Fruit fly (Drosophila melanogaster): ENCODE measurements around the gene vkg.

The vkg gene

dm6 chr2L:5044361-5044891 lies 16.4 kb upstream of the vkg start, which contains the start of gene CG31650:
Gene CG31650 (minus strand): TSS chr2L:5044712.
- TF ChIP-seq Mnt (GFP tag; optimal IDR thresholded peaks at IDR 0.05) (no peak), tj (GFP tag; optimal IDR thresholded peaks at IDR 0.05) (no peak), toe (GFP tag; optimal IDR thresholded peaks at IDR 0.05) (no peak), CG11617 (GFP tag; optimal IDR thresholded peaks at IDR 0.05) (no peak), Clk (GFP tag; optimal IDR thresholded peaks at IDR 0.05) (no peak), Crg-1 (GFP tag; optimal IDR thresholded peaks at IDR 0.05) (no peak), pad (GFP tag; optimal IDR thresholded peaks at IDR 0.05) (no peak), cic (GFP tag; optimal IDR thresholded peaks at IDR 0.05) (no peak), CG14711 (tag; optimal IDR thresholded peaks at IDR 0.05) (no peak), CG7045 (GFP tag; optimal IDR thresholded peaks at IDR 0.05) (no peak), ovo (GFP tag; optimal IDR thresholded peaks at IDR 0.05) (no peak), CG1620 (GFP tag; optimal IDR thresholded peaks at IDR 0.05) (no peak), cnc (optimal IDR thresholded peaks at IDR 0.05) (no peak), Hr96 (GFP tag; optimal IDR thresholded peaks at IDR 0.05) (no peak), CG33017 (tag; optimal IDR thresholded peaks at IDR 0.05) (no peak)

DNA sequence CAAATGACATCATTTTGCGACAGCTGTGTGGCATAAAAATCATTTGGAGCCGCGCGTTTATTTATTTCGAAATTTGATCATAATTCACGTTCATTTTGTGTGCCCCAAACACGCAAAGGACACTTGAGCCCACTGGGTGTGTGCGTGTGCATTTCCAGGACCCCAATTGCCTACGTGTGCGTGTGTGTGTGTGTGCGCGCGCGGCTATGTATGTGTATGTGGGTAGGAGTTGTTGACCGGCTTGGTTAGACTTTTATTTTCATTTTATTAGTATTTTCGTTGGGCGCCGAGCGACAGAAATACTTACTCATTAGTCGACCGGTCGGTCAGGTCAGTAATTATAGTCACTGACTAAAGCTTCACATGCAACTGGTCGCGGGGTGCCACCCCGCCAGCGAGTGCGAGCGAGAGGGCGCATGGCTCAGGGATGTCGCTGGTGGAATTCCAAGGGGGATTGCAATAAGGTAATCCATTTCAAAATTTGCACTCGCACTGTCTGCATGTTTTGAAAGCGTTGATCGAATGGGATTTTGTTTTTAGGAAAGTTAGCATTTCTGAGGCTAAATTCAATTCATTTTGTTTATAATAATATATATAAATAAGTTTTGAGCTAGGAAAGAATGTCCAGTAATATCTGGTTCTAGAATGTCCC lies 15.6 kb upstream of the vkg start:
- TF ChIP-seq tj (GFP tag; optimal IDR thresholded peaks at IDR 0.05) (no peak), CG14711 (tag; optimal IDR thresholded peaks at IDR 0.05) (peak; percentile 22), Clk (GFP tag; optimal IDR thresholded peaks at IDR 0.05) (no peak), Mnt (GFP tag; optimal IDR thresholded peaks at IDR 0.05) (peak; percentile 12), bab1 (GFP tag; optimal IDR thresholded peaks at IDR 0.05) (no peak), CG33017 (tag; optimal IDR thresholded peaks at IDR 0.05) (no peak), cnc (optimal IDR thresholded peaks at IDR 0.05) (no peak), toe (GFP tag; optimal IDR thresholded peaks at IDR 0.05) (no peak), CG7101 (tag; optimal IDR thresholded peaks at IDR 0.05) (peak; percentile 6), kay (GFP tag; ENCODE audit: borderline replicate concordance) (no peak), CG11617 (GFP tag; optimal IDR thresholded peaks at IDR 0.05) (no peak), CG7045 (GFP tag; optimal IDR thresholded peaks at IDR 0.05) (peak; percentile 59), cic (GFP tag; optimal IDR thresholded peaks at IDR 0.05) (no peak), ovo (GFP tag; optimal IDR thresholded peaks at IDR 0.05) (no peak), Hr96 (GFP tag; optimal IDR thresholded peaks at IDR 0.05) (no peak), CG1620 (GFP tag; optimal IDR thresholded peaks at IDR 0.05) (no peak), Crg-1 (GFP tag; optimal IDR thresholded peaks at IDR 0.05) (no peak), CG5204 (GFP tag; optimal IDR thresholded peaks at IDR 0.05) (peak; percentile 30), pad (GFP tag; optimal IDR thresholded peaks at IDR 0.05) (no peak), CG12768 (GFP tag; optimal IDR thresholded peaks at IDR 0.05) (peak; percentile 40)

DNA sequence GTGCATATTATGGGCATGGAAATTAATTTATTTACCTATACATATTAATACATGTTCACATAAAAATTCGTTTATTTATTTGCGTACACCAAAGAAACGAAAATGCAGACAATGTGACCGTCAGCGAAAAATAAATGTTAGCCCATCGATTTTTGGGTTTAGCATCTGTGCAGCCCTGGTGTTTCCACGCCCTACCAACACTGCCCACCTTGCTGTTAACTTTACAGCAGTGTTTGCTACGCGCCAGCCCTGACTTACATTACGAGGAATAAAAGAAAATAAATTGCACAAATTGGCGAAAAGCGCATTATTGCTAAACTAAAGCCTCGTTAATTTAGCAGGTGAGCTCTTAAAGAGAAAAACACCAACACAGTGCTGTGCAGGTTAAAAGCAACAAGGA lies 15.1 kb upstream of the vkg start, which contains the start of the genes CG33995, CG44000 and CG44001:
CG33995 (plus strand) TSS at position 228 of the 400 bp plus-strand sequence.
CG44000 (plus strand) TSS at position 228 of the 400 bp plus-strand sequence.
CG44001 (plus strand) TSS at position 228 of the 400 bp plus-strand sequence.
- TF ChIP-seq tj (GFP tag; optimal IDR thresholded peaks at IDR 0.05) (peak; percentile 94), Mnt (GFP tag; optimal IDR thresholded peaks at IDR 0.05) (peak; percentile 75), CG11617 (GFP tag; optimal IDR thresholded peaks at IDR 0.05) (peak; percentile 22), Hr96 (GFP tag; optimal IDR thresholded peaks at IDR 0.05) (peak; percentile 69), CG7045 (GFP tag; optimal IDR thresholded peaks at IDR 0.05) (no peak), CG12768 (GFP tag; optimal IDR thresholded peaks at IDR 0.05) (no peak), cic (GFP tag; optimal IDR thresholded peaks at IDR 0.05) (peak; percentile 20), bab1 (GFP tag; optimal IDR thresholded peaks at IDR 0.05) (peak; percentile 69), Clk (GFP tag; optimal IDR thresholded peaks at IDR 0.05) (peak; percentile 53), ovo (GFP tag; optimal IDR thresholded peaks at IDR 0.05) (no peak), pad (GFP tag; optimal IDR thresholded peaks at IDR 0.05) (peak; percentile 57), CG1620 (GFP tag; optimal IDR thresholded peaks at IDR 0.05) (peak; percentile 81), cnc (optimal IDR thresholded peaks at IDR 0.05) (no peak), CG5204 (GFP tag; optimal IDR thresholded peaks at IDR 0.05) (no peak), CG14711 (tag; optimal IDR thresholded peaks at IDR 0.05) (peak; percentile 48), CG7101 (tag; optimal IDR thresholded peaks at IDR 0.05) (peak; percentile 70), Crg-1 (GFP tag; optimal IDR thresholded peaks at IDR 0.05) (peak; percentile 63), kay (GFP tag; ENCODE audit: borderline replicate concordance) (no peak), toe (GFP tag; optimal IDR thresholded peaks at IDR 0.05) (peak; percentile 62), CG33017 (tag; optimal IDR thresholded peaks at IDR 0.05) (no peak)

- TF ChIP-seq CG14711 (tag; optimal IDR thresholded peaks at IDR 0.05) (no peak), bab1 (GFP tag; optimal IDR thresholded peaks at IDR 0.05) (no peak), CG7045 (GFP tag; optimal IDR thresholded peaks at IDR 0.05) (no peak), cnc (optimal IDR thresholded peaks at IDR 0.05) (no peak), tj (GFP tag; optimal IDR thresholded peaks at IDR 0.05) (no peak), CG33017 (tag; optimal IDR thresholded peaks at IDR 0.05) (no peak), Mnt (GFP tag; optimal IDR thresholded peaks at IDR 0.05) (no peak), CG7101 (tag; optimal IDR thresholded peaks at IDR 0.05) (no peak)
Measured at dm6 chr2L:5042076-5042475, 14.1 kb upstream of the vkg start.

DNA sequence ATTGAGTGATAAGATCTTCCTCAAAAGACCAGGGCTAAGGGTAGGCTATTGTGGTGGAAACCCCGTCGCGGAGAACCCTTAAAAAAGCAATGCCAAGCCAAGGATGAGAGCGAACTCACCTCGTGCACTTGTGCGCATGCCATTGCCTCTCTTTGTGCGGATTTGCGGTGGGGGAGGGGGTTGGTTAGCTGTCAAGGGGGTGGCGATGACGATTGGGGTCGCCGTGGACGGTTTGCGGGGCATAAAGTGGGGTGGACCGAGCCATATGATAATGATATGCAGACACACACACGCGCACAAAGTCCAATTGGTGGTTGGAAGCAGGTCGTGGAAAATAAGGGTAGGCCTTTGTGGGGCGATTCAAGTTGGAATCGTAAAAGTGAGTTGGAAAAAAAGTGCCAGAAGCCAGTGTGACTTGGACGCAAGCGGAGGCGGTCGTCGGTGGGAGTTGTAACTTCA lies 9.4 kb upstream of the vkg start, which contains the start of the genes CG14042 and SP555:
CG14042 (plus strand) TSS at position 308 of the 459 bp plus-strand sequence.
SP555 (plus strand) TSS at position 308 of the 459 bp plus-strand sequence.
- no peak for TF ChIP-seq bab1 (GFP tag; optimal IDR thresholded peaks at IDR 0.05)
- no peak for TF ChIP-seq CG14711 (tag; optimal IDR thresholded peaks at IDR 0.05)
- TF ChIP-seq pad (GFP tag; optimal IDR thresholded peaks at IDR 0.05) = peak; percentile 18

dm6 chr2L:5036120-5036519 lies 8.1 kb upstream of the vkg start:
- TF ChIP-seq Crg-1 (GFP tag; optimal IDR thresholded peaks at IDR 0.05) = no peak
- TF ChIP-seq tj (GFP tag; optimal IDR thresholded peaks at IDR 0.05) = no peak
- no peak for TF ChIP-seq CG33017 (tag; optimal IDR thresholded peaks at IDR 0.05)

All from whole organism, adult.